Fruit fly (Drosophila melanogaster) whole organism, embryonic: ENCODE measurements around the gene Tep4.
A peak's percentile ranks its signal among the peaks of the same experiment; 100 is the strongest.

ENCODE experiments used
- Bdp1 ChIP-seq: fragments of 200-800 bp; sonication (Bioruptor generic); optimal IDR thresholded peaks from 3 replicates; lab custom pipeline; 2016; ENCODE audit warnings: missing biosample characterization, missing genetic modification characterization
- CG11398 ChIP-seq: fragments of 200-800 bp; sonication (Bioruptor generic); optimal IDR thresholded peaks from 2 replicates; lab custom pipeline; 2016; ENCODE audit warnings: missing biosample characterization, missing genetic modification characterization
- CG11560 ChIP-seq: fragments of 200-800 bp; sonication (Bioruptor generic); IDR thresholded peaks from 3 replicates; pipeline ENCODE4 v1.3.6; 2022; ENCODE audit warnings: missing biosample characterization, missing genetic modification characterization
- CG12236 ChIP-seq: fragments of 200-800 bp; sonication (Bioruptor generic); optimal IDR thresholded peaks from 2 replicates; lab custom pipeline; 2016; ENCODE audit warnings: missing biosample characterization, missing genetic modification characterization
- CG1233 ChIP-seq: fragments of 200-800 bp; sonication (Bioruptor generic); optimal IDR thresholded peaks from 4 replicates; lab custom pipeline; 2018; ENCODE audit warnings: missing biosample characterization, mild to moderate bottlenecking, missing genetic modification characterization
- CG16779 ChIP-seq: fragments of 200-800 bp; sonication (Bioruptor generic); IDR thresholded peaks from 2 replicates; pipeline ENCODE4 v1.3.6; 2022; ENCODE audit warnings: missing biosample characterization, missing genetic modification characterization
- CG16813 ChIP-seq: fragments of 200-800 bp; sonication (Bioruptor generic); IDR thresholded peaks from 3 replicates; pipeline ENCODE4 v1.3.6; 2022; ENCODE audit warnings: missing biosample characterization, missing genetic modification characterization; ENCODE audit not compliant: partially characterized antibody
- CG17359 ChIP-seq: fragments of 200-800 bp; sonication (Bioruptor generic); optimal IDR thresholded peaks from 3 replicates; lab custom pipeline; 2018; ENCODE audit warnings: missing biosample characterization, mild to moderate bottlenecking, missing genetic modification characterization, moderate library complexity
- CG17385 ChIP-seq: fragments of 200-800 bp; sonication (Bioruptor generic); optimal IDR thresholded peaks from 3 replicates; lab custom pipeline; 2018; ENCODE audit warnings: missing biosample characterization, mild to moderate bottlenecking, missing genetic modification characterization
- CG17568 ChIP-seq: fragments of 200-800 bp; sonication (Bioruptor generic); optimal IDR thresholded peaks from 2 replicates; lab custom pipeline; 2018; ENCODE audit warnings: missing biosample characterization, mild to moderate bottlenecking, missing genetic modification characterization, moderate library complexity
- CG18619 ChIP-seq: fragments of 200-800 bp; sonication (Bioruptor generic); optimal IDR thresholded peaks from 3 replicates; lab custom pipeline; 2017; ENCODE audit warnings: missing biosample characterization, mild to moderate bottlenecking, missing genetic modification characterization
- CG2116 ChIP-seq: fragments of 200-800 bp; sonication (Bioruptor generic); optimal IDR thresholded peaks from 3 replicates; lab custom pipeline; 2018; ENCODE audit warnings: missing biosample characterization, mild to moderate bottlenecking, missing genetic modification characterization
- CG2678 ChIP-seq: fragments of 200-800 bp; sonication (Bioruptor generic); optimal IDR thresholded peaks from 3 replicates; lab custom pipeline; 2019; ENCODE audit warnings: missing biosample characterization, mild to moderate bottlenecking, missing genetic modification characterization, moderate library complexity
- CG30431 ChIP-seq: fragments of 200-800 bp; sonication (Bioruptor generic); optimal IDR thresholded peaks from 2 replicates; lab custom pipeline; 2017; ENCODE audit warnings: missing biosample characterization, missing genetic modification characterization
- CG31388 ChIP-seq: fragments of 200-800 bp; sonication (Bioruptor generic); optimal IDR thresholded peaks from 2 replicates; lab custom pipeline; 2016; ENCODE audit warnings: missing biosample characterization, missing genetic modification characterization
- CG31441 ChIP-seq: fragments of 200-800 bp; sonication (Bioruptor generic); IDR thresholded peaks from 2 replicates; pipeline ENCODE4 v1.3.6; 2022; ENCODE audit warnings: missing biosample characterization, missing genetic modification characterization
- CG32532 ChIP-seq: fragments of 200-800 bp; sonication (Bioruptor generic); IDR thresholded peaks from 2 replicates; pipeline ENCODE4 v1.3.6; 2022; ENCODE audit warnings: missing biosample characterization, missing genetic modification characterization
- CG6683 ChIP-seq: fragments of 200-800 bp; sonication (Bioruptor generic); optimal IDR thresholded peaks from 2 replicates; lab custom pipeline; 2017; ENCODE audit warnings: missing biosample characterization, mild to moderate bottlenecking, missing genetic modification characterization, missing genetic modification reagents
- CG8388 ChIP-seq: fragments of 200-800 bp; sonication (Bioruptor generic); optimal IDR thresholded peaks from 2 replicates; lab custom pipeline; 2019; ENCODE audit warnings: missing biosample characterization, mild to moderate bottlenecking, missing genetic modification characterization, moderate library complexity
- CG9797 ChIP-seq: fragments of 200-800 bp; sonication (Bioruptor generic); optimal IDR thresholded peaks from 3 replicates; lab custom pipeline; 2018; ENCODE audit warnings: missing biosample characterization, mild to moderate bottlenecking, missing genetic modification characterization
- Dref ChIP-seq: fragments of 200-800 bp; sonication (Bioruptor generic); IDR thresholded peaks from 2 replicates; pipeline ENCODE4 v1.3.6; 2022; ENCODE audit warnings: missing biosample characterization, missing genetic modification characterization
- Ets97D ChIP-seq: fragments of 200-800 bp; sonication (Bioruptor generic); optimal IDR thresholded peaks from 3 replicates; lab custom pipeline; 2016; ENCODE audit warnings: missing biosample characterization, missing genetic modification characterization
- Fer1 ChIP-seq: fragments of 200-800 bp; sonication (Bioruptor generic); optimal IDR thresholded peaks from 2 replicates; lab custom pipeline; 2017; ENCODE audit warnings: missing biosample characterization, mild to moderate bottlenecking, missing genetic modification characterization
- Hr3 ChIP-seq: fragments of 200-800 bp; sonication (Bioruptor generic); optimal IDR thresholded peaks from 3 replicates; lab custom pipeline; 2016; ENCODE audit warnings: missing biosample characterization, missing genetic modification characterization
- Hr39 ChIP-seq: fragments of >200 bp; optimal IDR thresholded peaks from 2 replicates; lab custom pipeline; 2017
- Max ChIP-seq: fragments of 200-800 bp; sonication (Bioruptor generic); optimal IDR thresholded peaks from 2 replicates; lab custom pipeline; 2016; ENCODE audit warnings: missing biosample characterization, mild to moderate bottlenecking, missing genetic modification characterization
- Pdp1 ChIP-seq, 2 experiments: fragments of 200-800 bp; sonication (Bioruptor generic); optimal IDR thresholded peaks; 3 replicates each; lab custom pipeline; 2016; ENCODE audit warnings: missing biosample characterization in 2 of 2, missing genetic modification characterization in 2 of 2, mild to moderate bottlenecking in 1 of 2, moderate library complexity in 1 of 2
- Sox102F ChIP-seq: fragments of 200-800 bp; sonication (Bioruptor generic); optimal IDR thresholded peaks from 2 replicates; lab custom pipeline; 2018; ENCODE audit warnings: missing biosample characterization, mild to moderate bottlenecking, missing genetic modification characterization, moderate library complexity
- Tbp ChIP-seq: fragments of >200 bp; optimal IDR thresholded peaks from 2 replicates; lab custom pipeline; 2018; ENCODE audit warnings: missing biosample characterization, missing genetic modification characterization
- Trl ChIP-seq, 3 experiments: fragments of >200 bp in 2 of 3; fragments of 200-800 bp in 1 of 3; sonication (Bioruptor generic) in 1 of 3; optimal IDR thresholded peaks; 2 replicates in 1 of 3; 3 replicates in 2 of 3; lab custom pipeline; 2016 to 2017; ENCODE audit warnings: missing biosample characterization in 1 of 3, missing genetic modification characterization in 1 of 3
- bcd ChIP-seq: fragments of 200-800 bp; sonication (Bioruptor generic); optimal IDR thresholded peaks from 2 replicates; lab custom pipeline; 2017; ENCODE audit warnings: missing biosample characterization, mild to moderate bottlenecking, missing genetic modification characterization
- chm ChIP-seq: fragments of 200-800 bp; sonication (Bioruptor generic); IDR thresholded peaks from 2 replicates; pipeline ENCODE4 v1.3.6; 2022; ENCODE audit warnings: missing biosample characterization, missing genetic modification characterization
- dati ChIP-seq: fragments of 200-800 bp; sonication (Bioruptor generic); IDR thresholded peaks from 2 replicates; pipeline ENCODE4 v1.3.6; 2022; ENCODE audit warnings: missing biosample characterization, missing genetic modification characterization
- dmrt11E ChIP-seq: fragments of 200-800 bp; sonication (Bioruptor generic); optimal IDR thresholded peaks from 3 replicates; lab custom pipeline; 2018; ENCODE audit warnings: missing biosample characterization, mild to moderate bottlenecking, missing genetic modification characterization, moderate library complexity
- eyg ChIP-seq: fragments of 200-800 bp; sonication (Bioruptor generic); optimal IDR thresholded peaks from 3 replicates; lab custom pipeline; 2016; ENCODE audit warnings: missing biosample characterization, missing genetic modification characterization
- gcm ChIP-seq: fragments of 200-800 bp; sonication (Bioruptor generic); optimal IDR thresholded peaks from 2 replicates; lab custom pipeline; 2019; ENCODE audit warnings: missing biosample characterization, mild to moderate bottlenecking, missing genetic modification characterization, moderate library complexity
- gcm2 ChIP-seq: fragments of 200-800 bp; sonication (Bioruptor generic); optimal IDR thresholded peaks from 2 replicates; lab custom pipeline; 2016; ENCODE audit warnings: missing biosample characterization, missing genetic modification characterization
- ham ChIP-seq: fragments of 200-800 bp; sonication (Bioruptor generic); IDR thresholded peaks from 2 replicates; pipeline ENCODE4 v1.3.6; 2022; ENCODE audit warnings: missing biosample characterization, missing genetic modification characterization
- jumu ChIP-seq: fragments of 200-800 bp; sonication (Bioruptor generic); optimal IDR thresholded peaks from 3 replicates; lab custom pipeline; 2016; ENCODE audit warnings: missing biosample characterization, missing genetic modification characterization
- lilli ChIP-seq: fragments of 200-800 bp; sonication (Bioruptor generic); optimal IDR thresholded peaks from 3 replicates; lab custom pipeline; 2016; ENCODE audit warnings: missing biosample characterization, missing genetic modification characterization
- onecut ChIP-seq: fragments of 200-800 bp; sonication (Bioruptor generic); IDR thresholded peaks from 2 replicates; pipeline ENCODE4 v1.3.6; 2022; ENCODE audit warnings: missing biosample characterization, missing genetic modification characterization
- pnt ChIP-seq: fragments of 200-800 bp; sonication (Bioruptor generic); optimal IDR thresholded peaks from 3 replicates; lab custom pipeline; 2016; ENCODE audit warnings: missing biosample characterization, missing genetic modification characterization
- prd ChIP-seq, 3 experiments: fragments of >200 bp in 2 of 3; fragments of 200-800 bp in 1 of 3; sonication (Bioruptor generic) in 1 of 3; optimal IDR thresholded peaks in 2 of 3; IDR thresholded peaks in 1 of 3; 2 replicates in 2 of 3; 3 replicates in 1 of 3; pipeline versions ENCODE4 v1.3.6 to Lab custom; 2017 to 2022; ENCODE audit warnings: missing biosample characterization in 1 of 3, missing genetic modification characterization in 1 of 3
- run ChIP-seq: fragments of 200-800 bp; sonication (Bioruptor generic); optimal IDR thresholded peaks from 3 replicates; lab custom pipeline; 2018; ENCODE audit warnings: missing biosample characterization, mild to moderate bottlenecking, missing genetic modification characterization
- sim ChIP-seq: fragments of 200-800 bp; sonication (Bioruptor generic); IDR thresholded peaks from 2 replicates; pipeline ENCODE4 v1.3.6; 2022; ENCODE audit warnings: missing biosample characterization, missing genetic modification characterization
- sob ChIP-seq: fragments of 200-800 bp; sonication (Bioruptor generic); IDR thresholded peaks from 2 replicates; pipeline ENCODE4 v1.3.6; 2022; ENCODE audit warnings: missing biosample characterization, missing genetic modification characterization
- sug ChIP-seq: fragments of 200-800 bp; optimal IDR thresholded peaks from 2 replicates; lab custom pipeline; 2019; ENCODE audit warnings: missing biosample characterization, mild to moderate bottlenecking, missing genetic modification characterization, moderate library complexity
- tll ChIP-seq, 2 experiments: fragments of 200-800 bp in 1 of 2; fragments of >200 bp in 1 of 2; sonication (Bioruptor generic) in 1 of 2; optimal IDR thresholded peaks; 2 replicates each; lab custom pipeline; 2017 to 2019; ENCODE audit warnings: missing biosample characterization in 2 of 2, missing genetic modification characterization in 2 of 2, mild to moderate bottlenecking in 1 of 2, moderate library complexity in 1 of 2
- z ChIP-seq: fragments of 200-800 bp; sonication (Bioruptor generic); IDR thresholded peaks from 3 replicates; pipeline ENCODE4 v1.3.6; 2022; ENCODE audit warnings: missing biosample characterization, missing genetic modification characterization

The Tep4 gene

dm6 chr2L:19546869-19547710, 1.2 kb upstream of the Tep4 start, which contains the start of gene CG10337 (continued):
- peak; percentile 49 for TF ChIP-seq CG32532
- TF ChIP-seq gcm (GFP tag; lab: Kevin White, UChicago) = peak; percentile 5
- no peak for TF ChIP-seq run
- peak; percentile 13 for TF ChIP-seq Hr3
- TF ChIP-seq dati = no peak
- 0 out of 2 replicates have a peak, but pooled peaks have one; percentile 32 for TF ChIP-seq sob (GFP tag; lab: Robert Waterston, UW)
- no peak for TF ChIP-seq z (GFP tag; lab: Robert Waterston, UW)
- peak; percentile 60 for TF ChIP-seq CG17385 (GFP tag; lab: Kevin White, UChicago)
- TF ChIP-seq Bdp1 (GFP tag; lab: Kevin White, UChicago) = peak; percentile 21
- TF ChIP-seq CG2116 (GFP tag; lab: Kevin White, UChicago) = peak; percentile 1
- TF ChIP-seq Sox102F (GFP tag; lab: Kevin White, UChicago) = peak; percentile 57
- TF ChIP-seq gcm2 (GFP tag; lab: Kevin White, UChicago) = peak; percentile 0
- no peak for TF ChIP-seq dmrt11E
- no peak for TF ChIP-seq sim (GFP tag; lab: Robert Waterston, UW)
- peak; percentile 78 for TF ChIP-seq Fer1 (GFP tag; lab: Kevin White, UChicago)
- peak; percentile 6 for TF ChIP-seq CG6683
- peak; percentile 73 for TF ChIP-seq CG2678 (tag; lab: Kevin White, UChicago)
- no peak for TF ChIP-seq CG11560 (tag; lab: Robert Waterston, UW)
- TF ChIP-seq CG16779 (GFP tag; lab: Robert Waterston, UW) = no peak
- no peak for TF ChIP-seq Tbp (GFP tag; lab: Kevin White, UChicago)
- TF ChIP-seq CG31388 = no peak
- TF ChIP-seq CG17359 (tag; lab: Kevin White, UChicago) = peak; percentile 42
- peak; percentile 28 for TF ChIP-seq CG17568 (GFP tag; lab: Kevin White, UChicago)
- TF ChIP-seq lilli = peak; percentile 70
- no peak for TF ChIP-seq Hr39 (lab: Kevin White, UChicago)
- TF ChIP-seq eyg (GFP tag; lab: Kevin White, UChicago) = no peak
- TF ChIP-seq CG16813 (GFP tag; lab: Robert Waterston, UW) = no peak
- no peak for TF ChIP-seq CG9797
- TF ChIP-seq Pdp1 (GFP tag; optimal IDR thresholded peaks at IDR 0.05; lab: Kevin White, UChicago) = peak; percentile 18 to 60
- TF ChIP-seq sug (tag; lab: Kevin White, UChicago) = peak; percentile 79
- TF ChIP-seq pnt = peak; percentile 1
- no peak for TF ChIP-seq CG30431 (GFP tag; lab: Kevin White, UChicago)
- no peak for TF ChIP-seq Max (GFP tag; lab: Kevin White, UChicago)
- TF ChIP-seq tll (GFP tag; optimal IDR thresholded peaks at IDR 0.05; lab: Kevin White, UChicago) = no peak
- no peak for TF ChIP-seq jumu (GFP tag; lab: Kevin White, UChicago)
- TF ChIP-seq bcd (GFP tag; lab: Kevin White, UChicago) = peak; percentile 36
- no peak for TF ChIP-seq ham (GFP tag; lab: Robert Waterston, UW)
- TF ChIP-seq CG18619 (GFP tag; lab: Kevin White, UChicago) = peak; percentile 37
- peak; percentile 16; the same call in 1 of the 2 replicates for TF ChIP-seq CG31441 (GFP tag; lab: Robert Waterston, UW)
- TF ChIP-seq chm = no peak
- TF ChIP-seq Dref (GFP tag; lab: Robert Waterston, UW) = no peak
- TF ChIP-seq CG12236 (GFP tag; lab: Kevin White, UChicago) = no peak
- peak; percentile 6 for TF ChIP-seq CG8388 (GFP tag; lab: Kevin White, UChicago)
- no peak for TF ChIP-seq Ets97D (GFP tag; lab: Kevin White, UChicago)
- no peak for TF ChIP-seq onecut (GFP tag; lab: Robert Waterston, UW)
- no peak for TF ChIP-seq prd (optimal IDR thresholded peaks at IDR 0.05; lab: Kevin White, UChicago)
- no peak; the same call in 2 of the 3 replicates for TF ChIP-seq prd (GFP tag; IDR thresholded peaks at IDR 0.05; lab: Robert Waterston, UW)
- TF ChIP-seq CG1233 (GFP tag; lab: Kevin White, UChicago) = peak; percentile 30
- peak; percentile 31 for TF ChIP-seq CG11398
- TF ChIP-seq Trl (optimal IDR thresholded peaks at IDR 0.05; lab: Kevin White, UChicago) = peak in 1 of 2 experiments; percentile 1
- TF ChIP-seq Trl (GFP tag; optimal IDR thresholded peaks at IDR 0.05; lab: Kevin White, UChicago) = no peak
